Fruit fly (Drosophila melanogaster): ENCODE measurements around the gene hth.

Gene hth

DNA sequence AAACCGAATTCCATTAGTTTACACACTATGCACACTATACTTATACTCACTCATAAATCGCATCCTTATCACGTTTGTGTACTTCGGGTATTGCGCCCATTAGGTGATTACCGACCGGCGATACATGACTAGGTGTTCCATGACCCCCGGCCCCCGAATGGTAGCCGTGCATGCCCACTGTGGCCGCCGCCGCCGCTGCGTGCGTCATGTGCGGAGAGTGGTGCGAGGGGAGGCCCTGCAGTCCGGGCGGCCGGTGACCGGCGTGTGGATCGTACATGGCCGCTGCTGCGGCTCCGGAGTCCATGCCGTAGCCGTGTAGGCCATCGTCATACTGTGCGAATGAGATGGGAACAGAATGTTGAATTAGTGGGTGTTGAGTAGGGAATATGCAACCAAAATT lies 34.3 kb downstream of the hth start (continued):
- peak; percentile 58; the same call in 2 of the 3 replicates for TF ChIP-seq ci (GFP tag; IDR thresholded peaks at IDR 0.05)
- no peak for TF ChIP-seq gsb (GFP tag; IDR thresholded peaks at IDR 0.05)
- TF ChIP-seq abd-A (tag; optimal IDR thresholded peaks at IDR 0.05) = peak; percentile 25
- no peak for TF ChIP-seq H15 (GFP tag; IDR thresholded peaks at IDR 0.05)
- TF ChIP-seq CG6813 (GFP tag; optimal IDR thresholded peaks at IDR 0.05) = peak; percentile 26
- no peak for TF ChIP-seq Ets65A (GFP tag)
- no peak for TF ChIP-seq GATAe (GFP tag; conservative IDR thresholded peaks at IDR 0.05)
- no peak for TF ChIP-seq ham (GFP tag; IDR thresholded peaks at IDR 0.05)
- no peak for TF ChIP-seq Ets97D (GFP tag; optimal IDR thresholded peaks at IDR 0.05)
- peak; percentile 37 for TF ChIP-seq mirr (GFP tag; optimal IDR thresholded peaks at IDR 0.05)
- no peak for TF ChIP-seq CG15269 (tag; optimal IDR thresholded peaks at IDR 0.05)
- no peak for TF ChIP-seq salm (tag; optimal IDR thresholded peaks at IDR 0.05)
- peak; percentile 34; the same call in 1 of the 2 replicates for TF ChIP-seq ara (GFP tag; IDR thresholded peaks at IDR 0.05)
- TF ChIP-seq CG15514 (GFP tag; optimal IDR thresholded peaks at IDR 0.05) = no peak
- TF ChIP-seq so (GFP tag; IDR thresholded peaks at IDR 0.05) = peak; percentile 19; the same call in 1 of the 3 replicates
- TF ChIP-seq Bteb2 (GFP tag; optimal IDR thresholded peaks at IDR 0.05) = no peak
- TF ChIP-seq vvl (GFP tag; IDR thresholded peaks at IDR 0.05) = peak; percentile 41; the same call in 1 of the 2 replicates
- no peak for TF ChIP-seq CG7556 (GFP tag; optimal IDR thresholded peaks at IDR 0.05)
- no peak for TF ChIP-seq CkIIα-i1 (GFP tag; IDR thresholded peaks at IDR 0.05)
- no peak for TF ChIP-seq BtbVII (GFP tag; optimal IDR thresholded peaks at IDR 0.05)
- TF ChIP-seq Side (GFP tag; optimal IDR thresholded peaks at IDR 0.05) = no peak
- peak; percentile 15; the same call in 1 of the 2 replicates for TF ChIP-seq E2f2 (GFP tag; IDR thresholded peaks at IDR 0.05)
- TF ChIP-seq sug (tag; optimal IDR thresholded peaks at IDR 0.05) = peak; percentile 78
- TF ChIP-seq nerfin-1 (tag; optimal IDR thresholded peaks at IDR 0.05) = peak; percentile 4
- no peak for TF ChIP-seq sens-2 (GFP tag; IDR thresholded peaks at IDR 0.05)
- TF ChIP-seq MTF-1 (GFP tag; optimal IDR thresholded peaks at IDR 0.05; ENCODE audit: borderline replicate concordance) = no peak
- no peak; the same call in 1 of the 2 replicates for TF ChIP-seq unc-4 (GFP tag; IDR thresholded peaks at IDR 0.05; ENCODE audit: partially characterized antibody)
- no peak for TF ChIP-seq CG17829 (tag; optimal IDR thresholded peaks at IDR 0.05)
- TF ChIP-seq hth (optimal IDR thresholded peaks at IDR 0.05) = no peak
- no peak for TF ChIP-seq CG14050 (GFP tag; IDR thresholded peaks at IDR 0.05)
- peak; percentile 34 for TF ChIP-seq Antp (GFP tag; optimal IDR thresholded peaks at IDR 0.05)
- TF ChIP-seq Lpt (GFP tag; optimal IDR thresholded peaks at IDR 0.05) = no peak
- TF ChIP-seq CG2889 (GFP tag; IDR thresholded peaks at IDR 0.05) = no peak
- TF ChIP-seq HmgD (GFP tag; optimal IDR thresholded peaks at IDR 0.05) = peak; percentile 2
- 0 out of 2 replicates have a peak, but pooled peaks have one; percentile 13 for TF ChIP-seq rib (GFP tag; IDR thresholded peaks at IDR 0.05)
- TF ChIP-seq Blimp-1 (GFP tag; optimal IDR thresholded peaks at IDR 0.05) = no peak
- no peak for TF ChIP-seq Nf-YA (GFP tag; IDR thresholded peaks at IDR 0.05)
- TF ChIP-seq row (GFP tag; IDR thresholded peaks at IDR 0.05) = peak; percentile 51; the same call in 2 of the 3 replicates
- no peak for TF ChIP-seq CG1792 (GFP tag; optimal IDR thresholded peaks at IDR 0.05)
- peak; percentile 28; the same call in 1 of the 2 replicates for TF ChIP-seq Ptx1 (GFP tag; IDR thresholded peaks at IDR 0.05)
- TF ChIP-seq Optix (GFP tag; IDR thresholded peaks at IDR 0.05) = no peak
- no peak for TF ChIP-seq pho (GFP tag; optimal IDR thresholded peaks at IDR 0.05)
- peak; percentile 50 for TF ChIP-seq sd (tag; optimal IDR thresholded peaks at IDR 0.05)
- no peak for TF ChIP-seq CG12391 (tag; optimal IDR thresholded peaks at IDR 0.05)
- TF ChIP-seq CG31224 (GFP tag; IDR thresholded peaks at IDR 0.05) = no peak
- peak; percentile 45 for TF ChIP-seq Deaf1 (tag; optimal IDR thresholded peaks at IDR 0.05)
- peak; percentile 45; the same call in 1 of the 3 replicates for TF ChIP-seq CG17361 (GFP tag; IDR thresholded peaks at IDR 0.05)
- TF ChIP-seq CG31441 (GFP tag; IDR thresholded peaks at IDR 0.05) = 0 out of 2 replicates have a peak, but pooled peaks have one; percentile 11
- TF ChIP-seq slbo (GFP tag; IDR thresholded peaks at IDR 0.05) = no peak

Measured in whole organism, embryonic.